Worm (Caenorhabditis elegans): ENCODE measurements around the gene F16G10.11.

Gene F16G10.11

DNA sequence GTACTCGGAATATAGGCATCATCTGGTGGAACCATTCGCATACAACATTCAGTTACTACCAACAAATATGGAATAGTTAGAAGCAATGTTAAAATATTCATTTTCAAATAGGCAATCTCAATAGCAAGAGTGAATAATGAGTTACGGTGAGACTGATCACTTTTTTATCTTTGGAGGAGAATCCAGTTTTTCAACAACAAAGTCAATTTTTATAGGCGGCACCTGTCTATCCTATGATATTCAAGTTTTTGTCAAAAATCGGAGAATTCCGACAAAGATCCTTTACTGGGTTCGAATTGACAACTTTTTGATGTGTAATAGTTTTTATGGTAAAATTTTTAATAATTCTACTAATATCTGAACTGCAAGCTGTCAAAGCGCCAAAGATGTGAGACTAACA, at the start of gene F16G10.11:
F16G10.11 (minus strand) TSS at position 101 of the 400 bp plus-strand sequence.
- TF ChIP-seq C34F6.9 (tag; optimal IDR thresholded peaks at IDR 0.05) (no peak), dmd-4 (tag; optimal IDR thresholded peaks at IDR 0.05) (no peak), lsy-2 (tag; optimal IDR thresholded peaks at IDR 0.05) (no peak), nhr-10 (tag; optimal IDR thresholded peaks at IDR 0.05) (no peak), unc-62 (GFP tag; optimal IDR thresholded peaks at IDR 0.05) (no peak), crh-2 (tag; optimal IDR thresholded peaks at IDR 0.05) (no peak), zag-1 (tag; optimal IDR thresholded peaks at IDR 0.05) (no peak), nhr-77 (tag; optimal IDR thresholded peaks at IDR 0.05) (no peak), unc-55 (GFP tag; optimal IDR thresholded peaks at IDR 0.05) (no peak), unc-39 (tag; optimal IDR thresholded peaks at IDR 0.05) (no peak), peb-1 (tag; optimal IDR thresholded peaks at IDR 0.05) (no peak), ztf-11 (tag; optimal IDR thresholded peaks at IDR 0.05) (no peak), fos-1 (tag; optimal IDR thresholded peaks at IDR 0.05) (no peak)

- TF ChIP-seq ztf-1 (GFP tag; conservative IDR thresholded peaks at IDR 0.05) = no peak
- no peak for TF ChIP-seq ceh-82 (tag; optimal IDR thresholded peaks at IDR 0.05)
- no peak for TF ChIP-seq crh-2 (tag; optimal IDR thresholded peaks at IDR 0.05)
- TF ChIP-seq lin-39 (tag; optimal IDR thresholded peaks at IDR 0.05) = no peak
- no peak for TF ChIP-seq sma-3 (GFP tag; optimal IDR thresholded peaks at IDR 0.05)
- TF ChIP-seq dmd-4 (tag; optimal IDR thresholded peaks at IDR 0.05) = no peak
- TF ChIP-seq mbf-1 (tag; optimal IDR thresholded peaks at IDR 0.05) = no peak
- no peak for TF ChIP-seq ZK546.5 (tag; optimal IDR thresholded peaks at IDR 0.05)
- no peak for TF ChIP-seq peb-1 (tag; optimal IDR thresholded peaks at IDR 0.05)
- TF ChIP-seq lin-13 (GFP tag; optimal IDR thresholded peaks at IDR 0.05) = no peak
- no peak for TF ChIP-seq nhr-11 (tag; optimal IDR thresholded peaks at IDR 0.05)
- no peak for TF ChIP-seq R02D3.7 (tag; optimal IDR thresholded peaks at IDR 0.05)
- no peak for TF ChIP-seq sma-9 (GFP tag; optimal IDR thresholded peaks at IDR 0.05)
- TF ChIP-seq sma-9 (tag; optimal IDR thresholded peaks at IDR 0.05) = no peak
- no peak for TF ChIP-seq nhr-25 (tag; optimal IDR thresholded peaks at IDR 0.05)
- TF ChIP-seq lin-11 (tag; optimal IDR thresholded peaks at IDR 0.05) = no peak
- no peak for TF ChIP-seq nhr-129 (tag; optimal IDR thresholded peaks at IDR 0.05)
- TF ChIP-seq zag-1 (tag; optimal IDR thresholded peaks at IDR 0.05) = no peak
- no peak for TF ChIP-seq elt-3 (tag; optimal IDR thresholded peaks at IDR 0.05)
- TF ChIP-seq skn-1 (tag; optimal IDR thresholded peaks at IDR 0.05) = no peak
- no peak for TF ChIP-seq unc-39 (tag; optimal IDR thresholded peaks at IDR 0.05)
Measured at ce11 chrII:2442979-2443378, 49.3 kb upstream of the F16G10.11 start, which contains the start of gene vab-19. Gene vab-19 (plus strand): TSS chrII:2443279.

DNA sequence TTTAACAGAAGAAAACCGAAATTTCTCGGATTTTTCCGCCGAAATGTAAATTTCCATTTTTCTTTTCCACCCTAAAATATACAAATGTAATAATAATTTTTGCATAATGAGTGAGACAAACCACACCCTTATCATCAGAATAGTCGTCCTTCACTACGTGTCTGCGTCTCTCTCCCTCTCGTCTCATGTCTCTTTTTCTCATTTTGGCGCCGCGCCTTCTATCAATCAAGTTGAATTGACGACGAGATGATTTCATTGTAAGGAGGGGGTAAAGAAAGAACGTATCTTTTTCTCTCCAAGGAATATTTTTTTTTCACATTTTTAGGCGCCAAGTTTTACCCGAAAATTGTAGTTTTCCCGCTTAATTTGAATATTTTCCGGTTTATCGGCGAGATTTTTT, 48.5 kb upstream of the F16G10.11 start:
- TF ChIP-seq ztf-11 (tag; optimal IDR thresholded peaks at IDR 0.05) (no peak), lin-13 (GFP tag; optimal IDR thresholded peaks at IDR 0.05) (peak; percentile 8), sma-3 (GFP tag; optimal IDR thresholded peaks at IDR 0.05) (peak; percentile 78), ceh-16 (tag; optimal IDR thresholded peaks at IDR 0.05) (peak; percentile 23), Y55F3AM.14 (GFP tag; optimal IDR thresholded peaks at IDR 0.05) (no peak), sma-9 (GFP tag; optimal IDR thresholded peaks at IDR 0.05) (peak; percentile 89), sma-9 (tag; optimal IDR thresholded peaks at IDR 0.05) (no peak), peb-1 (tag; optimal IDR thresholded peaks at IDR 0.05) (no peak), blmp-1 (tag; optimal IDR thresholded peaks at IDR 0.05; ENCODE audit: insufficient read depth) (no peak), fos-1 (tag; optimal IDR thresholded peaks at IDR 0.05) (peak; percentile 31), nhr-25 (tag; optimal IDR thresholded peaks at IDR 0.05) (peak; percentile 33), crh-2 (tag; optimal IDR thresholded peaks at IDR 0.05) (peak; percentile 36), ztf-4 (tag; optimal IDR thresholded peaks at IDR 0.05) (no peak), C34F6.9 (tag; optimal IDR thresholded peaks at IDR 0.05) (peak; percentile 13)

- TF ChIP-seq nhr-21 (tag; optimal IDR thresholded peaks at IDR 0.05) = no peak
- no peak for TF ChIP-seq nhr-6 (tag; optimal IDR thresholded peaks at IDR 0.05)
- TF ChIP-seq gmeb-1 (tag; optimal IDR thresholded peaks at IDR 0.05) = no peak
- no peak for TF ChIP-seq egl-27 (tag; optimal IDR thresholded peaks at IDR 0.05)
- TF ChIP-seq aly-2 (tag; optimal IDR thresholded peaks at IDR 0.05) = no peak
- no peak for TF ChIP-seq F13H6.1 (tag; optimal IDR thresholded peaks at IDR 0.05)
- TF ChIP-seq nhr-77 (tag; optimal IDR thresholded peaks at IDR 0.05) = no peak
- TF ChIP-seq sma-9 (GFP tag; optimal IDR thresholded peaks at IDR 0.05) = no peak
- TF ChIP-seq sma-9 (tag; optimal IDR thresholded peaks at IDR 0.05) = no peak
- no peak for TF ChIP-seq mab-5 (tag; optimal IDR thresholded peaks at IDR 0.05)
- no peak for TF ChIP-seq dmd-4 (tag; optimal IDR thresholded peaks at IDR 0.05)
Measured at ce11 chrII:2440312-2440711, 46.6 kb upstream of the F16G10.11 start.
